Fruit fly (Drosophila melanogaster) whole organism, embryonic: ENCODE data around the gene CG43407.

Experiments
- ATbp ChIP-seq: fragments of 200-800 bp; sonication (Bioruptor generic); optimal IDR thresholded peaks from 2 replicates; lab custom pipeline; 2017; ENCODE audit warnings: missing biosample characterization, mild to moderate bottlenecking, missing genetic modification characterization, missing genetic modification reagents
- Blimp-1 ChIP-seq: fragments of 200-800 bp; sonication (Bioruptor generic); optimal IDR thresholded peaks from 3 replicates; lab custom pipeline; 2018; ENCODE audit warnings: missing biosample characterization, missing genetic modification characterization, mild to moderate bottlenecking, moderate library complexity, missing genetic modification reagents
- Bteb2 ChIP-seq: fragments of 200-800 bp; sonication (Bioruptor generic); optimal IDR thresholded peaks from 2 replicates; lab custom pipeline; 2016; ENCODE audit warnings: missing biosample characterization, missing genetic modification characterization
- C15 ChIP-seq: fragments of 200-800 bp; sonication (Bioruptor generic); IDR thresholded peaks from 3 replicates; pipeline ENCODE4 v1.3.6; 2022; ENCODE audit warnings: missing biosample characterization, missing genetic modification characterization
- CG11398 ChIP-seq: fragments of 200-800 bp; sonication (Bioruptor generic); optimal IDR thresholded peaks from 2 replicates; lab custom pipeline; 2016; ENCODE audit warnings: missing biosample characterization, missing genetic modification characterization
- CG15479 ChIP-seq: fragments of 200-800 bp; sonication (Bioruptor generic); optimal IDR thresholded peaks from 3 replicates; lab custom pipeline; 2019; ENCODE audit warnings: missing biosample characterization, mild to moderate bottlenecking, missing genetic modification characterization, moderate library complexity
- CG17328 ChIP-seq: fragments of 200-800 bp; sonication (Bioruptor generic); IDR thresholded peaks from 2 replicates; pipeline ENCODE4 v1.3.6; 2022; ENCODE audit warnings: missing biosample characterization, missing genetic modification characterization
- CG17361 ChIP-seq: fragments of 200-800 bp; sonication (Bioruptor generic); IDR thresholded peaks from 3 replicates; pipeline ENCODE4 v1.3.6; 2022; ENCODE audit warnings: missing biosample characterization, missing genetic modification characterization
- CG17385 ChIP-seq: fragments of 200-800 bp; sonication (Bioruptor generic); optimal IDR thresholded peaks from 3 replicates; lab custom pipeline; 2018; ENCODE audit warnings: missing biosample characterization, mild to moderate bottlenecking, missing genetic modification characterization
- CG30431 ChIP-seq: fragments of 200-800 bp; sonication (Bioruptor generic); optimal IDR thresholded peaks from 2 replicates; lab custom pipeline; 2017; ENCODE audit warnings: missing biosample characterization, missing genetic modification characterization
- CG7839 ChIP-seq: fragments of 200-800 bp; sonication (Bioruptor generic); optimal IDR thresholded peaks from 3 replicates; lab custom pipeline; 2018; ENCODE audit warnings: missing biosample characterization, mild to moderate bottlenecking, missing genetic modification characterization, moderate library complexity
- CG7928 ChIP-seq: fragments of 200-800 bp; sonication (Bioruptor generic); optimal IDR thresholded peaks from 2 replicates; lab custom pipeline; 2017; ENCODE audit warnings: missing biosample characterization, mild to moderate bottlenecking, missing genetic modification characterization
- CG9876 ChIP-seq: fragments of 200-800 bp; sonication (Bioruptor generic); optimal IDR thresholded peaks from 2 replicates; lab custom pipeline; 2016; ENCODE audit warnings: missing biosample characterization, missing genetic modification characterization
- E2f2 ChIP-seq: fragments of 200-800 bp; sonication (Bioruptor generic); IDR thresholded peaks from 2 replicates; pipeline ENCODE4 v1.3.6; 2022; ENCODE audit warnings: missing biosample characterization, missing genetic modification characterization
- Ets65A ChIP-seq: fragments of 200-800 bp; sonication (Bioruptor generic); peaks from one replicate; lab custom pipeline; 2016; ENCODE audit warnings: missing biosample characterization, missing genetic modification characterization
- Fer1 ChIP-seq: fragments of 200-800 bp; sonication (Bioruptor generic); optimal IDR thresholded peaks from 2 replicates; lab custom pipeline; 2017; ENCODE audit warnings: missing biosample characterization, mild to moderate bottlenecking, missing genetic modification characterization
- Hmx ChIP-seq: fragments of 200-800 bp; sonication (Bioruptor generic); optimal IDR thresholded peaks from 2 replicates; lab custom pipeline; 2016; ENCODE audit warnings: missing biosample characterization, missing genetic modification characterization
- Hr51 ChIP-seq, 2 experiments: fragments of 200-800 bp; sonication (Bioruptor generic); optimal IDR thresholded peaks; 2 replicates in 1 of 2; 3 replicates in 1 of 2; lab custom pipeline; 2016 to 2018; ENCODE audit warnings: missing biosample characterization in 2 of 2, missing genetic modification characterization in 2 of 2, mild to moderate bottlenecking in 1 of 2, moderate library complexity in 1 of 2
- Jarid2 ChIP-seq: fragments of 200-800 bp; sonication (Bioruptor generic); optimal IDR thresholded peaks from 3 replicates; lab custom pipeline; 2017; ENCODE audit warnings: mild to moderate bottlenecking, missing biosample characterization, missing genetic modification reagents, missing genetic modification characterization
- Lhr ChIP-seq: fragments of 200-800 bp; sonication (Bioruptor generic); optimal IDR thresholded peaks from 3 replicates; lab custom pipeline; 2017; ENCODE audit warnings: mild to moderate bottlenecking, missing biosample characterization, missing genetic modification reagents, missing genetic modification characterization
- Myb ChIP-seq: fragments of 200-800 bp; sonication (Bioruptor generic); optimal IDR thresholded peaks from 2 replicates; lab custom pipeline; 2016; ENCODE audit warnings: missing biosample characterization, missing genetic modification characterization
- Oli ChIP-seq: fragments of 200-800 bp; sonication (Bioruptor generic); optimal IDR thresholded peaks from 2 replicates; lab custom pipeline; 2018; ENCODE audit warnings: missing biosample characterization, mild to moderate bottlenecking, missing genetic modification characterization, moderate library complexity
- PHDP ChIP-seq: fragments of 200-800 bp; sonication (Bioruptor generic); optimal IDR thresholded peaks from 3 replicates; lab custom pipeline; 2018; ENCODE audit warnings: missing biosample characterization, mild to moderate bottlenecking, missing genetic modification characterization, moderate library complexity
- Spps ChIP-seq: fragments of 200-800 bp; sonication (Bioruptor generic); optimal IDR thresholded peaks from 2 replicates; lab custom pipeline; 2018; ENCODE audit warnings: missing biosample characterization, mild to moderate bottlenecking, missing genetic modification characterization
- Vsx1 ChIP-seq: fragments of 200-800 bp; sonication (Bioruptor generic); optimal IDR thresholded peaks from 2 replicates; lab custom pipeline; 2017; ENCODE audit warnings: missing biosample characterization, mild to moderate bottlenecking, missing genetic modification characterization, missing genetic modification reagents
- ap ChIP-seq: fragments of 200-800 bp; sonication (Bioruptor generic); IDR thresholded peaks from 2 replicates; pipeline ENCODE4 v1.3.6; 2022; ENCODE audit warnings: missing biosample characterization, missing genetic modification characterization
- ara ChIP-seq: fragments of 200-800 bp; sonication (Bioruptor generic); IDR thresholded peaks from 2 replicates; pipeline ENCODE4 v1.3.6; 2022; ENCODE audit warnings: missing biosample characterization, missing genetic modification characterization
- bbx ChIP-seq: fragments of 200-800 bp; sonication (Bioruptor generic); IDR thresholded peaks from 2 replicates; pipeline ENCODE4 v1.3.6; 2022; ENCODE audit warnings: missing biosample characterization, missing genetic modification characterization; ENCODE audit not compliant: partially characterized antibody
- bsh ChIP-seq, 2 experiments: fragments of 200-800 bp; sonication (Bioruptor generic); optimal IDR thresholded peaks; 2 replicates each; lab custom pipeline; 2017 to 2018; ENCODE audit warnings: mild to moderate bottlenecking in 2 of 2, missing biosample characterization in 2 of 2, missing genetic modification characterization in 2 of 2, moderate library complexity in 1 of 2
- crol ChIP-seq: fragments of 200-800 bp; sonication (Bioruptor generic); IDR thresholded peaks from 2 replicates; pipeline ENCODE4 v1.3.6; 2022; ENCODE audit warnings: missing biosample characterization, missing genetic modification characterization
- dmrt11E ChIP-seq: fragments of 200-800 bp; sonication (Bioruptor generic); optimal IDR thresholded peaks from 3 replicates; lab custom pipeline; 2018; ENCODE audit warnings: missing biosample characterization, mild to moderate bottlenecking, missing genetic modification characterization, moderate library complexity
- eve ChIP-seq, 2 experiments: fragments of >200 bp; optimal IDR thresholded peaks; 2 replicates each; lab custom pipeline; 2017; ENCODE audit warnings: missing biosample characterization in 2 of 2, missing genetic modification characterization in 2 of 2
- eyg ChIP-seq: fragments of 200-800 bp; sonication (Bioruptor generic); optimal IDR thresholded peaks from 3 replicates; lab custom pipeline; 2016; ENCODE audit warnings: missing biosample characterization, missing genetic modification characterization
- fd64A ChIP-seq: fragments of 200-800 bp; sonication (Bioruptor generic); optimal IDR thresholded peaks from 3 replicates; lab custom pipeline; 2018; ENCODE audit warnings: missing biosample characterization, mild to moderate bottlenecking, missing genetic modification characterization
- gcm ChIP-seq: fragments of 200-800 bp; sonication (Bioruptor generic); optimal IDR thresholded peaks from 2 replicates; lab custom pipeline; 2019; ENCODE audit warnings: missing biosample characterization, mild to moderate bottlenecking, missing genetic modification characterization, moderate library complexity
- hb ChIP-seq: fragments of 200-800 bp; sonication (Bioruptor generic); IDR thresholded peaks from 3 replicates; pipeline ENCODE4 v1.3.6; 2022; ENCODE audit warnings: missing biosample characterization, missing genetic modification characterization; ENCODE audit not compliant: partially characterized antibody
- kni ChIP-seq: fragments of 200-800 bp; sonication (Bioruptor generic); optimal IDR thresholded peaks from 3 replicates; lab custom pipeline; 2017; ENCODE audit warnings: mild to moderate bottlenecking, missing biosample characterization, missing genetic modification reagents, missing genetic modification characterization
- lbe ChIP-seq: fragments of 200-800 bp; sonication (Bioruptor generic); optimal IDR thresholded peaks from 2 replicates; lab custom pipeline; 2016; ENCODE audit warnings: missing biosample characterization, mild to moderate bottlenecking, missing genetic modification characterization
- lola ChIP-seq, 3 experiments: fragments of >200 bp in 2 of 3; fragments of 200-800 bp in 1 of 3; sonication (Bioruptor generic) in 1 of 3; optimal IDR thresholded peaks; 2 replicates each; lab custom pipeline; 2017 to 2019; ENCODE audit warnings: missing biosample characterization in 3 of 3, missing genetic modification characterization in 3 of 3, mild to moderate bottlenecking in 1 of 3, moderate library complexity in 1 of 3
- oc ChIP-seq: fragments of 200-800 bp; sonication (Bioruptor generic); optimal IDR thresholded peaks from 2 replicates; lab custom pipeline; 2018; ENCODE audit warnings: missing biosample characterization, mild to moderate bottlenecking, missing genetic modification characterization, moderate library complexity
- odd ChIP-seq: fragments of 200-800 bp; sonication (Bioruptor generic); optimal IDR thresholded peaks from 2 replicates; lab custom pipeline; 2017; ENCODE audit warnings: missing biosample characterization, mild to moderate bottlenecking, missing genetic modification characterization
- otp ChIP-seq: fragments of 200-800 bp; sonication (Bioruptor generic); IDR thresholded peaks from 3 replicates; pipeline ENCODE4, ENCODE4 v1.3.6; 2022; ENCODE audit warnings: missing biosample characterization, missing genetic modification characterization
- phol ChIP-seq: fragments of 200-800 bp; sonication (Bioruptor generic); optimal IDR thresholded peaks from 3 replicates; lab custom pipeline; 2018; ENCODE audit warnings: missing biosample characterization, mild to moderate bottlenecking, missing genetic modification characterization, moderate library complexity
- pum ChIP-seq: fragments of 200-800 bp; sonication (Bioruptor generic); optimal IDR thresholded peaks from 2 replicates; lab custom pipeline; 2016; ENCODE audit warnings: missing biosample characterization, missing genetic modification characterization
- sd ChIP-seq: fragments of 200-800 bp; sonication (Bioruptor generic); optimal IDR thresholded peaks from 3 replicates; lab custom pipeline; 2018; ENCODE audit warnings: missing biosample characterization, mild to moderate bottlenecking, missing genetic modification characterization, moderate library complexity
- tio ChIP-seq: fragments of 200-800 bp; sonication (Bioruptor generic); optimal IDR thresholded peaks from 2 replicates; lab custom pipeline; 2017; ENCODE audit warnings: missing biosample characterization, missing genetic modification characterization, inconsistent platforms
- trem ChIP-seq: fragments of 200-800 bp; optimal IDR thresholded peaks from 3 replicates; lab custom pipeline; 2019; ENCODE audit warnings: missing biosample characterization, mild to moderate bottlenecking, missing genetic modification characterization, moderate library complexity
- ttk ChIP-seq: fragments of 200-800 bp; sonication (Bioruptor generic); IDR thresholded peaks from 2 replicates; pipeline ENCODE4 v2.1.2; 2022; ENCODE audit warnings: missing biosample characterization, missing genetic modification characterization
- zen ChIP-seq: fragments of 200-800 bp; sonication (Bioruptor generic); optimal IDR thresholded peaks from 3 replicates; lab custom pipeline; 2018; ENCODE audit warnings: missing biosample characterization, mild to moderate bottlenecking, missing genetic modification characterization, moderate library complexity

Gene CG43407

DNA sequence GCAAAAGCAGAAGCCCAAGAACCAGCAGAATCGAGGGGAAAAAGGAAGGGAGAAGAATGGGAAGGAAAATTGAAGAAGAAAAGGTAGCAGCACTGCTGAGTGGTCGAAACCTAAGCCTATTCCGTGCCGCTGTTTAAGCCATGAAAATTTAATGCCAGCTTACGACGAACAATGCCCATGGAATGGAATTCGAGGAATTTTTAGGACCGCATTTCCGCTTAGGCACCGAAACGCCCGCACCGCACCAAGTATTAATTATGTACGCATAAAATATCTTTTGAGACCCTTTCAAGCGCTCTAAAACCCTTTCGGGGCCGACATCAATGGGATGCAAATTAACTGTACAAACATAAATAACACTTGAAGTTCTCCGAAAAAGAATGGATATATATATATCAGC is 17.1 kb downstream of the CG43407 start (continued):
- TF ChIP-seq trem (tag; lab: Kevin White, UChicago) (no peak), ara (GFP tag; lab: Robert Waterston, UW) (no peak), CG30431 (GFP tag; lab: Kevin White, UChicago) (no peak), oc (tag; lab: Kevin White, UChicago) (peak; percentile 89), bbx (no peak), Bteb2 (no peak), odd (no peak), Jarid2 (GFP tag; lab: Kevin White, UChicago) (no peak), Vsx1 (no peak), fd64A (GFP tag; lab: Kevin White, UChicago) (no peak), kni (peak; percentile 76), C15 (GFP tag; lab: Robert Waterston, UW) (no peak), hb (GFP tag; lab: Robert Waterston, UW) (no peak), sd (tag; lab: Kevin White, UChicago) (peak; percentile 94), CG15479 (GFP tag; lab: Kevin White, UChicago) (no peak), crol (0 out of 2 replicates have a peak, but pooled peaks have one; percentile 24), ap (GFP tag; lab: Robert Waterston, UW) (no peak), Spps (no peak), Lhr (no peak), eve (GFP tag; optimal IDR thresholded peaks at IDR 0.05; lab: Kevin White, UChicago) (no peak), CG7928 (no peak), Hmx (GFP tag; lab: Kevin White, UChicago) (no peak), Myb (GFP tag; lab: Kevin White, UChicago) (no peak), CG9876 (GFP tag; lab: Kevin White, UChicago) (no peak), eyg (GFP tag; lab: Kevin White, UChicago) (no peak), gcm (GFP tag; lab: Kevin White, UChicago) (peak; percentile 33), CG11398 (GFP tag; lab: Kevin White, UChicago) (no peak), zen (peak; percentile 74), Ets65A (no peak)
- TF ChIP-seq, all 482 proteins: peak for 10

DNA sequence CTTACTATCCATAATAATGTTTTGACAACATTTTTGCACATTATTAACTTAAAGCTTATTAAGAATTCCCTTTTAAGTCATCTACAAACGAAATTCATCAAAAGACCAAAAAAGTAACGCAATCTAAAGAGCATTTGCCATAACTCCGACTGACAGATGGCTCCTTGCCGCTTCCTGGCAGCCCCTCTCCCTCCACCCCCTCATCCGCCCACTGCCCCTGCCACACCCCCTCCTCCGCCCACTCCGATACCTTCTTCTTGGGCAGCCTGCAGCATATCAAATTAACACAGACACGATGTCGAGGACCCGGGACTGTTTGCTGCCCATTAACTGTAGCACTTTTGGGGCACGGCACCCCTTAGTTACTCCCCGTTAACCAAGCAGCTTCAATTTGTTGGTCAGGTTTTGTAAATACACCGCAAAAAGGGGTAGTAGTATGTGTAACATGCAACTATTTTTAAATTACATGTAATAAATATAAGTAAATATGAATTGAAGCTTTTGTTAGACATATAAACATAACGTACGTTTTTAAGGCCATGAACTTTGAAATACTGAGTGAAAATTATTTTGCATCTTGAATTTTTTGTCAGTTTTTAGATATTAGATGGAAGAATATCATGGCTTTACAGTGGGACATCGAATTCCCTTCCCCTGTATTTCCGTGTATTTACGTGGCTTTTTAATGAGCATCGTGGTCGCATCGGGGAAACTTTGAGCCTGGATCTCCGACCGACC is 17.9 kb downstream of the CG43407 start:
- TF ChIP-seq bsh (GFP tag; optimal IDR thresholded peaks at IDR 0.05; lab: Kevin White, UChicago) (peak in 1 of 2 experiments; percentile 38), Fer1 (GFP tag; lab: Kevin White, UChicago) (peak; percentile 6), Hr51 (GFP tag; optimal IDR thresholded peaks at IDR 0.05; lab: Kevin White, UChicago) (peak in 1 of 2 experiments; percentile 22), CG17361 (GFP tag; lab: Robert Waterston, UW) (peak; percentile 29; the same call in 1 of the 3 replicates), Oli (peak; percentile 15), CG17385 (GFP tag; lab: Kevin White, UChicago) (no peak), odd (no peak), CG7839 (peak; percentile 19), PHDP (tag; lab: Kevin White, UChicago) (peak; percentile 7), crol (peak; percentile 79), E2f2 (GFP tag; lab: Robert Waterston, UW) (no peak), CG17328 (0 out of 2 replicates have a peak, but pooled peaks have one; percentile 15), lola (GFP tag; optimal IDR thresholded peaks at IDR 0.05; lab: Kevin White, UChicago) (peak in 1 of 3 experiments; percentile 15), ttk (no peak), lbe (GFP tag; lab: Kevin White, UChicago) (peak; percentile 21), pum (no peak), otp (GFP tag; lab: Robert Waterston, UW) (no peak), dmrt11E (tag; lab: Kevin White, UChicago) (peak; percentile 27), phol (tag; lab: Kevin White, UChicago) (peak; percentile 17), tio (GFP tag; lab: Kevin White, UChicago) (no peak), ATbp (GFP tag; lab: Kevin White, UChicago) (no peak), Blimp-1 (GFP tag; lab: Kevin White, UChicago) (peak; percentile 12)
